Fruit fly (Drosophila melanogaster) whole organism, adult: ENCODE measurements around the gene CG34124.

Experiments used
- CG11617 ChIP-seq: fragments of 200-800 bp; sonication (Bioruptor generic); optimal IDR thresholded peaks from 2 replicates; lab custom pipeline; 2017; ENCODE audit warnings: mild to moderate bottlenecking, missing biosample characterization, missing genetic modification reagents, missing genetic modification characterization
- CG12768 ChIP-seq: fragments of 200-800 bp; sonication (Bioruptor generic); optimal IDR thresholded peaks from 2 replicates; lab custom pipeline; 2017; ENCODE audit warnings: missing biosample characterization, missing genetic modification characterization, mild to moderate bottlenecking, moderate library complexity, missing genetic modification reagents
- CG14711 ChIP-seq: fragments of 200-800 bp; sonication (Bioruptor generic); optimal IDR thresholded peaks from 2 replicates; lab custom pipeline; 2018; ENCODE audit warnings: missing biosample characterization, mild to moderate bottlenecking, missing genetic modification characterization, moderate library complexity
- CG1620 ChIP-seq: fragments of 200-800 bp; sonication (Bioruptor generic); optimal IDR thresholded peaks from 2 replicates; lab custom pipeline; 2016; ENCODE audit warnings: missing biosample characterization, missing genetic modification characterization
- CG33017 ChIP-seq: fragments of 200-800 bp; sonication (Bioruptor generic); optimal IDR thresholded peaks from 2 replicates; lab custom pipeline; 2018; ENCODE audit warnings: missing biosample characterization, mild to moderate bottlenecking, missing genetic modification characterization, moderate library complexity
- CG5204 ChIP-seq: fragments of 200-800 bp; sonication (Bioruptor generic); optimal IDR thresholded peaks from 2 replicates; lab custom pipeline; 2016; ENCODE audit warnings: missing biosample characterization, missing genetic modification characterization
- CG7045 ChIP-seq: fragments of 200-800 bp; sonication (Bioruptor generic); optimal IDR thresholded peaks from 2 replicates; lab custom pipeline; 2017; ENCODE audit warnings: missing biosample characterization, mild to moderate bottlenecking, missing genetic modification characterization
- CG7101 ChIP-seq: fragments of 200-800 bp; sonication (Bioruptor generic); optimal IDR thresholded peaks from 2 replicates; lab custom pipeline; 2018; ENCODE audit warnings: missing biosample characterization, mild to moderate bottlenecking, missing genetic modification characterization, moderate library complexity
- Clk ChIP-seq: fragments of 200-800 bp; sonication (Bioruptor generic); optimal IDR thresholded peaks from 2 replicates; lab custom pipeline; 2017; ENCODE audit warnings: missing biosample characterization, missing genetic modification characterization
- Crg-1 ChIP-seq: fragments of 200-800 bp; sonication (Bioruptor generic); optimal IDR thresholded peaks from 2 replicates; lab custom pipeline; 2016; ENCODE audit warnings: missing biosample characterization, missing genetic modification characterization
- Hr96 ChIP-seq: fragments of 200-800 bp; sonication (Bioruptor generic); optimal IDR thresholded peaks from 2 replicates; lab custom pipeline; 2016; ENCODE audit warnings: missing biosample characterization, missing genetic modification characterization
- Mnt ChIP-seq: fragments of 200-800 bp; sonication (Bioruptor generic); optimal IDR thresholded peaks from 2 replicates; lab custom pipeline; 2016; ENCODE audit warnings: missing biosample characterization, mild to moderate bottlenecking, missing genetic modification characterization
- bab1 ChIP-seq: fragments of 200-800 bp; sonication (Bioruptor generic); optimal IDR thresholded peaks from 3 replicates; lab custom pipeline; 2019; ENCODE audit warnings: missing biosample characterization, mild to moderate bottlenecking, missing genetic modification characterization, moderate library complexity
- cic ChIP-seq: fragments of 200-800 bp; sonication (Bioruptor generic); optimal IDR thresholded peaks from 2 replicates; lab custom pipeline; 2017; ENCODE audit warnings: missing biosample characterization, mild to moderate bottlenecking, missing genetic modification characterization, moderate library complexity
- cnc ChIP-seq, 2 experiments: fragments of >200 bp; optimal IDR thresholded peaks; 2 replicates each; lab custom pipeline; 2017
- kay ChIP-seq: fragments of 200-800 bp; sonication (Bioruptor generic); peaks from one replicate; lab custom pipeline; 2016; ENCODE audit warnings: missing biosample characterization, missing genetic modification characterization, borderline replicate concordance
- ovo ChIP-seq: fragments of 200-800 bp; sonication (Bioruptor generic); optimal IDR thresholded peaks from 2 replicates; lab custom pipeline; 2016; ENCODE audit warnings: missing biosample characterization, missing genetic modification characterization
- pad ChIP-seq: fragments of 200-800 bp; sonication (Bioruptor generic); optimal IDR thresholded peaks from 3 replicates; lab custom pipeline; 2017; ENCODE audit warnings: missing biosample characterization, missing genetic modification characterization, mild to moderate bottlenecking, moderate library complexity, missing genetic modification reagents
- tj ChIP-seq: fragments of 200-800 bp; sonication (Bioruptor generic); optimal IDR thresholded peaks from 3 replicates; lab custom pipeline; 2017; ENCODE audit warnings: missing biosample characterization, mild to moderate bottlenecking, missing genetic modification characterization, moderate library complexity
- toe ChIP-seq: fragments of 200-800 bp; sonication (Bioruptor generic); optimal IDR thresholded peaks from 2 replicates; lab custom pipeline; 2016; ENCODE audit warnings: missing biosample characterization, missing genetic modification characterization

CG34124 gene

DNA sequence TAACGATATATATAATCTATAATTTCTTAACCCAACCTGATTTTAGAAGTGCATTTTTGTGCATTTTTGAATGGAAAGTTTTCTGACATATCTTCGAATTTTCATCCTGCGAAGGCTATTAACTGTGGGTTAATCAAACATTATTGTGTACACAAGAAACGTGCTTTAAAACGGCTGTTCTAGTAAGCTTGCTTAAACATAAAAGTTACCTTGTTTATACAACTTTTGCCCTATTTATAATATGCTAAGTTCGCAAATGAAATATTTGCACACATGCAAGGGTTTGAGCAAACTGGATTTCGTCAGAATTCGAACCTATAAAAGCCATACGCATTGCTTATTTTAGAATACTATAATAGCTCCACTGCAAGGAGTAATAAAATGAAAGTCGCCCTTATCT is 21.2 kb upstream of the CG34124 start, which contains the start of gene Sgs1:
Gene Sgs1, plus strand, starts transcription at position 350 of the 400 bp plus-strand sequence.
- TF ChIP-seq CG5204 (GFP tag; lab: Kevin White, UChicago) = no peak
- TF ChIP-seq toe (GFP tag; lab: Kevin White, UChicago) = no peak
- no peak for TF ChIP-seq Crg-1 (GFP tag; lab: Kevin White, UChicago)
- TF ChIP-seq CG14711 (tag; lab: Kevin White, UChicago) = no peak
- TF ChIP-seq cnc (optimal IDR thresholded peaks at IDR 0.05; lab: Kevin White, UChicago) = no peak
- TF ChIP-seq CG11617 (GFP tag; lab: Kevin White, UChicago) = no peak
- TF ChIP-seq cic (GFP tag; lab: Kevin White, UChicago) = no peak

DNA sequence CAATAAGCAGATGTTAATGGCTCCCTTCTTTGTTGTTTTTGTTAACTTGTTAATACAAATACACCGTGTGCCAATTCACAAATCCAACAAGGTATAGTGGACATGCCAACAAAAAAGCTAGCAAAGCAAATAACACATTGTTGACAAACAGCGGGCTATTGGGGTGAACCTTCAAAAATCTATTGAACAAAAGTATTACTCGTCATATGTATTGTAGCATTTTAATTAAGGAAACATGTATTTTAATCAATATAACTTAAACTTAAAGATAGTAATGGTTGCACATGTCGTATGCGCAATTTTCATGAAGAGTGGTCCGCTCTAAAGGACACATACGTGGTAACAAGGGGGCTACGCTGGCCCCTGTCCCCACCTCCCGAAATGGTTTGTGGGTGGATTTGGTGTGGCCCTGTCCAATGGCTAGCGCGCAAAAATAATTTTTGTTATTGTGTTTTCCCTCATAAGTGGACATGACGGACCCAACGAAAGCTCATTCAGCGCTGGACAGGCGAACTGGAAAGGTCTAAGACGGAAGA is 15.9 kb upstream of the CG34124 start, which contains the start of gene synr:
Gene synr, plus strand, starts transcription at position 486 of the 536 bp plus-strand sequence.
- TF ChIP-seq cic (GFP tag; lab: Kevin White, UChicago) (no peak), CG7045 (GFP tag; lab: Kevin White, UChicago) (peak; percentile 1), CG5204 (GFP tag; lab: Kevin White, UChicago) (peak; percentile 28)

DNA sequence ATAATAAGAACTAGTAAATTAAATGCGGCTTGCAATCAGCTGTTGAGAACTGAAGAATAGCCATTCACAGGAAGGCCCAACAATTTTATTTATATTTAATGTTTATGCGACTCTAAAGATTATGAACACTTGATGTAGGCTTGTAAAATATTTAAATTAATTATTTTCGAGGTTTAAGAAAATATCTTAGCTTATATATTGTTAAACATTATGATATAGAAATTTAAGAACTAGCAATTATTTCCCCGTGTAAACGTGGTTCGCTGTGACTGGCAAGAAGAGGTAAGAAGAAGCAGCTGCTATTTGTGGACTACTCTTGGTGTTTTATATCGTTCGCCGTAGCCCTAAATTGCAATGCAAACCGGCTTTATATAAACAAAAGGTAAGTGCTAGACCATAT is 12.9 kb upstream of the CG34124 start, which contains the start of the genes mRpL24 and betaggt-I:
Gene mRpL24, minus strand, starts transcription at position 62 of the 400 bp plus-strand sequence.
Gene betaggt-I, plus strand, starts transcription at position 280 of the 400 bp plus-strand sequence.
- TF ChIP-seq Hr96 (GFP tag; lab: Kevin White, UChicago) (peak; percentile 85), kay (peak; percentile 97), Mnt (GFP tag; lab: Kevin White, UChicago) (peak; percentile 88), ovo (GFP tag; lab: Kevin White, UChicago) (peak; percentile 91), CG12768 (GFP tag; lab: Kevin White, UChicago) (peak; percentile 96), CG33017 (tag; lab: Kevin White, UChicago) (peak; percentile 99), tj (peak; percentile 85), CG11617 (GFP tag; lab: Kevin White, UChicago) (peak; percentile 97), pad (GFP tag; lab: Kevin White, UChicago) (peak; percentile 88), CG7101 (peak; percentile 99), CG14711 (tag; lab: Kevin White, UChicago) (peak; percentile 98), cnc (optimal IDR thresholded peaks at IDR 0.05; lab: Kevin White, UChicago) (no peak), bab1 (GFP tag; lab: Kevin White, UChicago) (peak; percentile 99), CG5204 (GFP tag; lab: Kevin White, UChicago) (peak; percentile 95), Clk (peak; percentile 89), Crg-1 (GFP tag; lab: Kevin White, UChicago) (peak; percentile 92), CG1620 (GFP tag; lab: Kevin White, UChicago) (peak; percentile 96), toe (GFP tag; lab: Kevin White, UChicago) (peak; percentile 95), cic (GFP tag; lab: Kevin White, UChicago) (peak; percentile 72), CG7045 (GFP tag; lab: Kevin White, UChicago) (peak; percentile 98)

DNA sequence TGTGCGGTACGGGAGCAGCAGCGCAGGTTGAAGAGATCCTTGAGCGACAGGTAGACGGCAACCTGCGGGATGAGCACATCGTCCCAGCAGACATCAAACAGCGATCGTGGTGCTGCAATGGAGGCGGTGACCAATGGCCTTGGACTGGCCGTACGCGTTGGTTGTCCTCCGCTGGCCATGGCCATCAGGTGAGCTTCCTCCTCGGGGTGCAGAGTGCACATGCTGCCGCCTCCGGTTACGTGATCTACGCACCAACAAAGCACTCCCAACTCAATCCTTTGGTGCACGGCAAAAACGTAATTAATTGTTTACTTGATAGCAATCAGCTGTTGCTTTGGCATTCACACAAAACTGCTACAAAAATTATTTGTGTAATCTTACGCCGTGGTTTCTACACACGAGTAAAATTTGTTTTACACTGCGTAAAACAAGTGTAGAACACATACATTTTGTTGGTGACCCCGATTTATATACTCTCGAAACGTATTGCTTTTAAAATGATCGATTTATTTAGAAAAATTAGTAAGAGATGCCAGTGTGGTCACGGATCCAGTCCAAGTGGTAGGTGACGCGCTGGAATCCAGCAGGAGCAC is 8.7 kb upstream of the CG34124 start, which contains the start of gene jet:
Gene jet, minus strand, starts transcription at position 332 of the 593 bp plus-strand sequence.
- TF ChIP-seq CG1620 (GFP tag; lab: Kevin White, UChicago) (no peak), ovo (GFP tag; lab: Kevin White, UChicago) (no peak), cic (GFP tag; lab: Kevin White, UChicago) (no peak), tj (no peak), CG14711 (tag; lab: Kevin White, UChicago) (no peak), bab1 (GFP tag; lab: Kevin White, UChicago) (no peak), Clk (no peak), CG7101 (no peak), CG33017 (tag; lab: Kevin White, UChicago) (no peak), toe (GFP tag; lab: Kevin White, UChicago) (no peak), Hr96 (GFP tag; lab: Kevin White, UChicago) (no peak), Crg-1 (GFP tag; lab: Kevin White, UChicago) (no peak), CG11617 (GFP tag; lab: Kevin White, UChicago) (no peak), Mnt (GFP tag; lab: Kevin White, UChicago) (no peak), kay (no peak), cnc (optimal IDR thresholded peaks at IDR 0.05; lab: Kevin White, UChicago) (no peak), pad (GFP tag; lab: Kevin White, UChicago) (no peak)

DNA sequence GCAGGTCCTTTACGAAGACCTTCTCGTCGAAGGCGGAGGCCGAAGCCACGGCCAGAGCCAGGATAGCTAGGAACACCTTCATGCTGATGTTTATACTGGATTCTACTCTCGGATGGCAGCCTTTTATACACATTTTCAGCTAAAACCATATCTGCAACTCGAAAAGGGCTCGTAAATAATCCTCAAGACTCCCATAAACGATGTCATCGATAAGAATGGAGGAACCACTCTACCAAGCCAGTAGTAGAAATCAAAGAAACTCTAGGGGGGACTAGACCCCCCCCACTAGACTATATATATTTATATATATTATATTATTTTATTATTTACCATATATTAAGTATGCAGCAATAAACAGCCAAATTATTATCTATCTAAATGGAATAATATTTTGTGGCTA is 7.5 kb upstream of the CG34124 start, which contains the start of gene Jon25Biii:
Gene Jon25Biii, minus strand, starts transcription at position 101 of the 400 bp plus-strand sequence.
- no peak for TF ChIP-seq CG5204 (GFP tag; lab: Kevin White, UChicago)
- no peak for TF ChIP-seq CG14711 (tag; lab: Kevin White, UChicago)
- TF ChIP-seq CG12768 (GFP tag; lab: Kevin White, UChicago) = no peak

DNA sequence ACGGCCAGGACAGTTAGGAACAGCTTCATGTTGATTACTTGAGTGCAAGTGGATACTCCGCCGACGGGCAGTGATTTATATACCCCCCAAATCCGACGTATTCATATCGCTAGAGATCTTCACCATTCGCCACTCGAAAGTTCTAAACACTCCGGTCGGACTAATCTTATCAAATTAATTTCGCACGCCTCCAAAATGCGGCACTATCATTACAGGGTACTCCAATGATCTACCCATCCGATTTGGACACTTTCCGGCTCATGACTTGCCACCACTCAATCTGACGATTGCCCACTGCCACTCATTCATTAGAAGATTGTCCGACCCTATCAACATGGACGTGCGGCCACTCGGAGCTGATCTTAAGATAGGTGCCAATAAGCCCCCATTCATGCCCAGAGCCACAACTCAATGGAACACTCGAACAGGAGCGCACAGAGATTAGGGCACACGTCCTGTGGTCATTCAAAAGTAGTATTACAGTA is 5.1 kb upstream of the CG34124 start, which contains the start of gene Jon25Bii:
Gene Jon25Bii, minus strand, starts transcription at position 51 of the 485 bp plus-strand sequence.
- no peak for TF ChIP-seq ovo (GFP tag; lab: Kevin White, UChicago)
- peak; percentile 93 for TF ChIP-seq cic (GFP tag; lab: Kevin White, UChicago)
